Fruit fly (Drosophila melanogaster): Measurements from ENCODE around the gene Epg5.
A peak's percentile ranks its signal among the peaks of the same experiment; 100 is the strongest.

The Epg5 gene

dm6 chr3R:18745961-18746468, 12.7 kb downstream of the Epg5 start, which contains the start of the genes PGS1 and gwl (continued):
- TF ChIP-seq rib (GFP tag; IDR thresholded peaks at IDR 0.05) (peak; percentile 54; the same call in 1 of the 2 replicates), CG13123 (GFP tag; optimal IDR thresholded peaks at IDR 0.05) (peak; percentile 60), CG30431 (GFP tag; optimal IDR thresholded peaks at IDR 0.05) (peak; percentile 2), Sin3A (optimal IDR thresholded peaks at IDR 0.05) (no peak), knrl (GFP tag; IDR thresholded peaks at IDR 0.05; ENCODE audit: partially characterized antibody) (peak; percentile 71; the same call in 2 of the 3 replicates), Sry-δ (GFP tag; optimal IDR thresholded peaks at IDR 0.05) (peak; percentile 75), sna (GFP tag; IDR thresholded peaks at IDR 0.05; ENCODE audit: partially characterized antibody) (no peak), Nf-YC (tag; optimal IDR thresholded peaks at IDR 0.05) (no peak), chinmo (GFP tag; IDR thresholded peaks at IDR 0.05; ENCODE audit: partially characterized antibody) (no peak), CG8388 (GFP tag; optimal IDR thresholded peaks at IDR 0.05) (peak; percentile 66), CG18262 (tag; optimal IDR thresholded peaks at IDR 0.05) (no peak), CG31365 (tag; optimal IDR thresholded peaks at IDR 0.05) (no peak), gce (GFP tag; IDR thresholded peaks at IDR 0.05) (0 out of 3 replicates have a peak, but pooled peaks have one; percentile 11), dmrt11E (tag; optimal IDR thresholded peaks at IDR 0.05) (peak; percentile 83), Dip3 (GFP tag; optimal IDR thresholded peaks at IDR 0.05) (peak; percentile 45), lilli (GFP tag; optimal IDR thresholded peaks at IDR 0.05) (no peak), cad (GFP tag; optimal IDR thresholded peaks at IDR 0.05) (no peak), CG2712 (tag; optimal IDR thresholded peaks at IDR 0.05) (peak; percentile 74), salm (tag; optimal IDR thresholded peaks at IDR 0.05) (peak; percentile 8), tin (GFP tag; optimal IDR thresholded peaks at IDR 0.05) (peak; percentile 74), corto (GFP tag; optimal IDR thresholded peaks at IDR 0.05) (no peak), CG18619 (GFP tag; optimal IDR thresholded peaks at IDR 0.05) (peak; percentile 54), E2f2 (GFP tag; IDR thresholded peaks at IDR 0.05) (peak; percentile 77), Jarid2 (GFP tag; optimal IDR thresholded peaks at IDR 0.05) (no peak), CG3726 (GFP tag; IDR thresholded peaks at IDR 0.05) (peak; percentile 10; the same call in 1 of the 3 replicates), ewg (GFP tag; optimal IDR thresholded peaks at IDR 0.05) (peak; percentile 35), repo (GFP tag; optimal IDR thresholded peaks at IDR 0.05) (no peak), CG7357 (GFP tag; IDR thresholded peaks at IDR 0.05) (peak; percentile 70; the same call in 1 of the 3 replicates), pita (GFP tag; optimal IDR thresholded peaks at IDR 0.05) (no peak), CG9797 (GFP tag; optimal IDR thresholded peaks at IDR 0.05) (no peak), Hr51 (GFP tag; optimal IDR thresholded peaks at IDR 0.05) (peak in 1 of 2 experiments; percentile 6), CG7745 (tag; optimal IDR thresholded peaks at IDR 0.05) (no peak), br (optimal IDR thresholded peaks at IDR 0.05) (no peak), HLHmδ (GFP tag; optimal IDR thresholded peaks at IDR 0.05) (no peak), Dfd (GFP tag; optimal IDR thresholded peaks at IDR 0.05) (no peak), danr (GFP tag; IDR thresholded peaks at IDR 0.05) (no peak), Lhr (GFP tag; optimal IDR thresholded peaks at IDR 0.05) (peak; percentile 24), schlank (tag; optimal IDR thresholded peaks at IDR 0.05) (no peak), CG17802 (tag; optimal IDR thresholded peaks at IDR 0.05) (peak; percentile 12), ftz-f1 (GFP tag; optimal IDR thresholded peaks at IDR 0.05) (no peak), otp (GFP tag; IDR thresholded peaks at IDR 0.05) (peak; percentile 33; the same call in 1 of the 3 replicates), CG6689 (GFP tag; IDR thresholded peaks at IDR 0.05) (peak; percentile 88), Vsx1 (GFP tag; optimal IDR thresholded peaks at IDR 0.05) (no peak), CG6683 (GFP tag; optimal IDR thresholded peaks at IDR 0.05) (peak; percentile 26), CG12744 (GFP tag; optimal IDR thresholded peaks at IDR 0.05) (peak; percentile 16), Neu2 (GFP tag; optimal IDR thresholded peaks at IDR 0.05; ENCODE audit: borderline replicate concordance) (no peak), Hsf (GFP tag; optimal IDR thresholded peaks at IDR 0.05) (peak; percentile 72), CG2875 (GFP tag; optimal IDR thresholded peaks at IDR 0.05) (peak; percentile 9), sens (GFP tag) (peak; percentile 93), Dad (GFP tag; optimal IDR thresholded peaks at IDR 0.05) (peak; percentile 5), CG10267 (tag; optimal IDR thresholded peaks at IDR 0.05) (peak; percentile 94)

Measured in whole organism, embryonic.